Fruit fly (Drosophila melanogaster) whole organism, adult: ENCODE measurements around the gene Takl2.

Experiments
- CG7045 ChIP-seq: fragments of 200-800 bp; sonication (Bioruptor generic); optimal IDR thresholded peaks from 2 replicates; lab custom pipeline; 2017; ENCODE audit warnings: missing biosample characterization, mild to moderate bottlenecking, missing genetic modification characterization
- CG7101 ChIP-seq: fragments of 200-800 bp; sonication (Bioruptor generic); optimal IDR thresholded peaks from 2 replicates; lab custom pipeline; 2018; ENCODE audit warnings: missing biosample characterization, mild to moderate bottlenecking, missing genetic modification characterization, moderate library complexity
- Mnt ChIP-seq: fragments of 200-800 bp; sonication (Bioruptor generic); optimal IDR thresholded peaks from 2 replicates; lab custom pipeline; 2016; ENCODE audit warnings: missing biosample characterization, mild to moderate bottlenecking, missing genetic modification characterization
- cnc ChIP-seq, 2 experiments: fragments of >200 bp; optimal IDR thresholded peaks; 2 replicates each; lab custom pipeline; 2017

dm6 chr3R:22753895-22754774 is 20.5 kb upstream of the Takl2 start:
- TF ChIP-seq CG7101 (tag; lab: Kevin White, UChicago) (peak; percentile 1), cnc (optimal IDR thresholded peaks at IDR 0.05; lab: Kevin White, UChicago) (no peak), CG7045 (GFP tag; lab: Kevin White, UChicago) (no peak), Mnt (GFP tag; lab: Kevin White, UChicago) (peak; percentile 37)
